Worm (Caenorhabditis elegans): ENCODE measurements around the gene C05D12.5.

The C05D12.5 gene

ce11 chrII:11459883-11460282 lies 25.8 kb downstream of the C05D12.5 start:
- TF ChIP-seq nhr-111 (GFP tag; optimal IDR thresholded peaks at IDR 0.05): no peak
- TF ChIP-seq ceh-82 (tag; optimal IDR thresholded peaks at IDR 0.05): no peak
- no peak for TF ChIP-seq nhr-102 (tag; optimal IDR thresholded peaks at IDR 0.05)
- TF ChIP-seq hlh-11 (tag; optimal IDR thresholded peaks at IDR 0.05): peak; percentile 40
- TF ChIP-seq dmd-8 (GFP tag; IDR thresholded peaks at IDR 0.05): no peak
- no peak for TF ChIP-seq nhr-6 (tag; optimal IDR thresholded peaks at IDR 0.05)
- TF ChIP-seq lin-15B (tag; optimal IDR thresholded peaks at IDR 0.05): no peak
- no peak for TF ChIP-seq ztf-7 (tag; optimal IDR thresholded peaks at IDR 0.05)
- TF ChIP-seq mes-2 (tag; optimal IDR thresholded peaks at IDR 0.05; ENCODE audit: poor library complexity, severe bottlenecking): no peak
- no peak for TF ChIP-seq unc-62 (GFP tag; optimal IDR thresholded peaks at IDR 0.05 in 1 of 2)
- TF ChIP-seq unc-62 (tag; optimal IDR thresholded peaks at IDR 0.05): no peak
- TF ChIP-seq dmd-6 (GFP tag; IDR thresholded peaks at IDR 0.05): peak; percentile 27; the same call in 1 of the 2 replicates
- TF ChIP-seq daf-12 (tag; optimal IDR thresholded peaks at IDR 0.05): no peak
- no peak for TF ChIP-seq hmg-1.1 (GFP tag; IDR thresholded peaks at IDR 0.05)
- TF ChIP-seq nhr-76 (tag; optimal IDR thresholded peaks at IDR 0.05): no peak
- TF ChIP-seq T26A8.4 (GFP tag; IDR thresholded peaks at IDR 0.05): no peak
- TF ChIP-seq nhr-11 (tag; optimal IDR thresholded peaks at IDR 0.05): no peak
- TF ChIP-seq skn-1 (tag; optimal IDR thresholded peaks at IDR 0.05): no peak
- peak; percentile 75 for TF ChIP-seq nhr-28 (tag; optimal IDR thresholded peaks at IDR 0.05)
- TF ChIP-seq gei-8 (GFP tag; optimal IDR thresholded peaks at IDR 0.05): no peak
- no peak for TF ChIP-seq lin-13 (GFP tag; optimal IDR thresholded peaks at IDR 0.05)
- TF ChIP-seq snpc-4 (tag; optimal IDR thresholded peaks at IDR 0.05): no peak
- TF ChIP-seq nhr-237 (tag; optimal IDR thresholded peaks at IDR 0.05): no peak
- TF ChIP-seq F44E2.7 (GFP tag; IDR thresholded peaks at IDR 0.05): no peak
- TF ChIP-seq lsy-2 (tag; optimal IDR thresholded peaks at IDR 0.05): no peak
- TF ChIP-seq aly-2 (tag; optimal IDR thresholded peaks at IDR 0.05): no peak
- no peak for TF ChIP-seq Y105C5A.15 (GFP tag; IDR thresholded peaks at IDR 0.05)
- TF ChIP-seq attf-4 (tag; optimal IDR thresholded peaks at IDR 0.05): no peak
- TF ChIP-seq zfp-2 (tag; optimal IDR thresholded peaks at IDR 0.05): no peak
- TF ChIP-seq ceh-62 (tag; optimal IDR thresholded peaks at IDR 0.05): no peak
- no peak for TF ChIP-seq cey-2 (tag; optimal IDR thresholded peaks at IDR 0.05; ENCODE audit: borderline replicate concordance, insufficient read depth)
- TF ChIP-seq ama-1 (optimal IDR thresholded peaks at IDR 0.05): no peak
- no peak for TF ChIP-seq ceh-32 (tag; optimal IDR thresholded peaks at IDR 0.05; ENCODE audit: poor library complexity)
- TF ChIP-seq aha-1 (tag): peak; percentile 12
- no peak for TF ChIP-seq pha-4 (GFP tag; IDR thresholded peaks at IDR 0.05)
- TF ChIP-seq pha-4 (tag; optimal IDR thresholded peaks at IDR 0.05): no peak
- no peak for TF ChIP-seq madf-5 (GFP tag; IDR thresholded peaks at IDR 0.05)
- TF ChIP-seq set-16 (GFP tag; IDR thresholded peaks at IDR 0.05): no peak
- TF ChIP-seq ZK337.2 (GFP tag; IDR thresholded peaks at IDR 0.05): no peak
- no peak for TF ChIP-seq spr-1 (tag; optimal IDR thresholded peaks at IDR 0.05)
- TF ChIP-seq mdt-29 (GFP tag; IDR thresholded peaks at IDR 0.05): no peak
- TF ChIP-seq nhr-41 (GFP tag; IDR thresholded peaks at IDR 0.05): no peak
- no peak for TF ChIP-seq daf-16 (GFP tag; optimal IDR thresholded peaks at IDR 0.05)
- peak; percentile 43 for TF ChIP-seq daf-16 (tag; optimal IDR thresholded peaks at IDR 0.05)
- no peak for TF ChIP-seq mdl-1 (tag; optimal IDR thresholded peaks at IDR 0.05)
- TF ChIP-seq pqm-1 (tag; optimal IDR thresholded peaks at IDR 0.05): peak; percentile 54
- TF ChIP-seq egl-27 (tag; optimal IDR thresholded peaks at IDR 0.05): no peak
- TF ChIP-seq sdz-12 (GFP tag; optimal IDR thresholded peaks at IDR 0.05): no peak
- no peak for TF ChIP-seq daf-8 (GFP tag; IDR thresholded peaks at IDR 0.05)
- peak; percentile 11 for TF ChIP-seq nhr-77 (tag; optimal IDR thresholded peaks at IDR 0.05)
- no peak for TF ChIP-seq ceh-28 (tag; optimal IDR thresholded peaks at IDR 0.05)
- no peak for TF ChIP-seq snpc-1.2 (GFP tag; IDR thresholded peaks at IDR 0.05)
- TF ChIP-seq dve-1 (tag; optimal IDR thresholded peaks at IDR 0.05; ENCODE audit: insufficient read depth): peak; percentile 39
- no peak for TF ChIP-seq D1046.2 (GFP tag; IDR thresholded peaks at IDR 0.05)
